Fruit fly (Drosophila melanogaster) whole organism, embryonic: Measurements from ENCODE around the gene CG44362.

Experiments used
- ATbp ChIP-seq: fragments of 200-800 bp; sonication (Bioruptor generic); optimal IDR thresholded peaks from 2 replicates; lab custom pipeline; 2017; ENCODE audit warnings: missing biosample characterization, mild to moderate bottlenecking, missing genetic modification characterization, missing genetic modification reagents
- Atf6 ChIP-seq: fragments of 200-800 bp; sonication (Bioruptor generic); IDR thresholded peaks from 2 replicates; pipeline ENCODE4 v1.3.6; 2022; ENCODE audit warnings: missing biosample characterization, missing genetic modification characterization
- Bteb2 ChIP-seq: fragments of 200-800 bp; sonication (Bioruptor generic); optimal IDR thresholded peaks from 2 replicates; lab custom pipeline; 2016; ENCODE audit warnings: missing biosample characterization, missing genetic modification characterization
- CG1024 ChIP-seq: fragments of 200-800 bp; sonication (Bioruptor generic); IDR thresholded peaks from 2 replicates; pipeline ENCODE4 v1.3.6; 2022; ENCODE audit warnings: missing biosample characterization, missing genetic modification characterization
- CG12219 ChIP-seq: fragments of 200-800 bp; sonication (Bioruptor generic); optimal IDR thresholded peaks from 3 replicates; lab custom pipeline; 2018; ENCODE audit warnings: missing biosample characterization, mild to moderate bottlenecking, missing genetic modification characterization
- CG12236 ChIP-seq: fragments of 200-800 bp; sonication (Bioruptor generic); optimal IDR thresholded peaks from 2 replicates; lab custom pipeline; 2016; ENCODE audit warnings: missing biosample characterization, missing genetic modification characterization
- CG13296 ChIP-seq: fragments of 200-800 bp; sonication (Bioruptor generic); optimal IDR thresholded peaks from 3 replicates; lab custom pipeline; 2018; ENCODE audit warnings: missing biosample characterization, mild to moderate bottlenecking, missing genetic modification characterization
- CG14014 ChIP-seq: fragments of 200-800 bp; sonication (Bioruptor generic); IDR thresholded peaks from 2 replicates; pipeline ENCODE4 v1.3.6; 2022; ENCODE audit warnings: missing biosample characterization, missing genetic modification characterization
- CG17829 ChIP-seq: fragments of 200-800 bp; optimal IDR thresholded peaks from 2 replicates; lab custom pipeline; 2019; ENCODE audit warnings: missing biosample characterization, mild to moderate bottlenecking, missing genetic modification characterization, moderate library complexity
- CG18764 ChIP-seq: fragments of 200-800 bp; sonication (Bioruptor generic); optimal IDR thresholded peaks from 3 replicates; lab custom pipeline; 2016; ENCODE audit warnings: missing biosample characterization, missing genetic modification characterization
- CG2202 ChIP-seq: fragments of 200-800 bp; sonication (Bioruptor generic); optimal IDR thresholded peaks from 2 replicates; lab custom pipeline; 2018; ENCODE audit warnings: missing biosample characterization, mild to moderate bottlenecking, missing genetic modification characterization
- CG2678 ChIP-seq: fragments of 200-800 bp; sonication (Bioruptor generic); optimal IDR thresholded peaks from 3 replicates; lab custom pipeline; 2019; ENCODE audit warnings: missing biosample characterization, mild to moderate bottlenecking, missing genetic modification characterization, moderate library complexity
- CG30431 ChIP-seq: fragments of 200-800 bp; sonication (Bioruptor generic); optimal IDR thresholded peaks from 2 replicates; lab custom pipeline; 2017; ENCODE audit warnings: missing biosample characterization, missing genetic modification characterization
- CG31224 ChIP-seq: fragments of 200-800 bp; sonication (Bioruptor generic); IDR thresholded peaks from 2 replicates; pipeline ENCODE4 v1.3.6; 2022; ENCODE audit warnings: missing biosample characterization, missing genetic modification characterization
- CG31441 ChIP-seq: fragments of 200-800 bp; sonication (Bioruptor generic); IDR thresholded peaks from 2 replicates; pipeline ENCODE4 v1.3.6; 2022; ENCODE audit warnings: missing biosample characterization, missing genetic modification characterization
- CG32532 ChIP-seq: fragments of 200-800 bp; sonication (Bioruptor generic); IDR thresholded peaks from 2 replicates; pipeline ENCODE4 v1.3.6; 2022; ENCODE audit warnings: missing biosample characterization, missing genetic modification characterization
- CG33557 ChIP-seq: fragments of 200-800 bp; sonication (Bioruptor generic); optimal IDR thresholded peaks from 2 replicates; lab custom pipeline; 2019; ENCODE audit warnings: missing biosample characterization, mild to moderate bottlenecking, missing genetic modification characterization, moderate library complexity
- CG34422 ChIP-seq: fragments of 200-800 bp; sonication (Bioruptor generic); IDR thresholded peaks from 3 replicates; pipeline ENCODE4 v1.3.6; 2022; ENCODE audit warnings: missing biosample characterization, missing genetic modification characterization
- CG4617 ChIP-seq: fragments of 200-800 bp; sonication (Bioruptor generic); optimal IDR thresholded peaks from 3 replicates; lab custom pipeline; 2016; ENCODE audit warnings: missing biosample characterization, missing genetic modification characterization, borderline replicate concordance
- CG4730 ChIP-seq: fragments of 200-800 bp; sonication (Bioruptor generic); IDR thresholded peaks from 2 replicates; pipeline ENCODE4 v1.3.6; 2022; ENCODE audit warnings: missing biosample characterization, missing genetic modification characterization
- CG8765 ChIP-seq: fragments of 200-800 bp; sonication (Bioruptor generic); IDR thresholded peaks from 2 replicates; pipeline ENCODE4 v1.3.6; 2022; ENCODE audit warnings: missing biosample characterization, missing genetic modification characterization
- CG9437 ChIP-seq: fragments of 200-800 bp; sonication (Bioruptor generic); optimal IDR thresholded peaks from 2 replicates; lab custom pipeline; 2018; ENCODE audit warnings: missing biosample characterization, mild to moderate bottlenecking, missing genetic modification characterization
- CG9932 ChIP-seq: fragments of 200-800 bp; sonication (Bioruptor generic); IDR thresholded peaks from 2 replicates; pipeline ENCODE4 v1.3.6; 2022; ENCODE audit warnings: missing biosample characterization, missing genetic modification characterization
- CHES-1-like ChIP-seq: fragments of 200-800 bp; sonication (Bioruptor generic); optimal IDR thresholded peaks from 2 replicates; lab custom pipeline; 2016; ENCODE audit warnings: missing biosample characterization, missing genetic modification characterization
- Fer3 ChIP-seq: fragments of 200-800 bp; sonication (Bioruptor generic); optimal IDR thresholded peaks from 2 replicates; lab custom pipeline; 2018; ENCODE audit warnings: missing biosample characterization, mild to moderate bottlenecking, missing genetic modification characterization, moderate library complexity
- Gug ChIP-seq: fragments of 200-800 bp; sonication (Bioruptor generic); IDR thresholded peaks from 4 replicates; pipeline ENCODE4 v1.3.6; 2022; ENCODE audit warnings: missing biosample characterization, missing genetic modification characterization
- HHEX ChIP-seq: fragments of 200-800 bp; sonication (Bioruptor generic); optimal IDR thresholded peaks from 3 replicates; lab custom pipeline; 2017; ENCODE audit warnings: missing biosample characterization, mild to moderate bottlenecking, missing genetic modification characterization, missing genetic modification reagents
- Hand ChIP-seq: fragments of 200-800 bp; sonication (Bioruptor generic); optimal IDR thresholded peaks from 2 replicates; lab custom pipeline; 2017; ENCODE audit warnings: mild to moderate bottlenecking, missing biosample characterization, missing genetic modification reagents, missing genetic modification characterization
- Hey ChIP-seq: fragments of 200-800 bp; sonication (Bioruptor generic); optimal IDR thresholded peaks from 3 replicates; lab custom pipeline; 2018; ENCODE audit warnings: missing biosample characterization, mild to moderate bottlenecking, missing genetic modification characterization
- HmgZ ChIP-seq: fragments of 200-800 bp; sonication (Bioruptor generic); optimal IDR thresholded peaks from 2 replicates; lab custom pipeline; 2018; ENCODE audit warnings: missing biosample characterization, mild to moderate bottlenecking, missing genetic modification characterization
- Lhr ChIP-seq: fragments of 200-800 bp; sonication (Bioruptor generic); optimal IDR thresholded peaks from 3 replicates; lab custom pipeline; 2017; ENCODE audit warnings: mild to moderate bottlenecking, missing biosample characterization, missing genetic modification reagents, missing genetic modification characterization
- Mrtf ChIP-seq: fragments of 200-800 bp; sonication (Bioruptor generic); IDR thresholded peaks from 3 replicates; pipeline ENCODE4 v1.3.6; 2022; ENCODE audit warnings: missing biosample characterization, missing genetic modification characterization
- Vsx1 ChIP-seq: fragments of 200-800 bp; sonication (Bioruptor generic); optimal IDR thresholded peaks from 2 replicates; lab custom pipeline; 2017; ENCODE audit warnings: missing biosample characterization, mild to moderate bottlenecking, missing genetic modification characterization, missing genetic modification reagents
- Xrp1 ChIP-seq: fragments of 200-800 bp; sonication (Bioruptor generic); IDR thresholded peaks from 2 replicates; pipeline ENCODE4 v1.3.6; 2022; ENCODE audit warnings: missing biosample characterization, missing genetic modification characterization
- al ChIP-seq: fragments of 200-800 bp; sonication (Bioruptor generic); IDR thresholded peaks from 2 replicates; pipeline ENCODE4 v1.3.6; 2022; ENCODE audit warnings: missing biosample characterization, missing genetic modification characterization
- amos ChIP-seq: fragments of 200-800 bp; sonication (Bioruptor generic); IDR thresholded peaks from 2 replicates; pipeline ENCODE4 v1.3.6; 2022; ENCODE audit warnings: missing biosample characterization, missing genetic modification characterization; ENCODE audit not compliant: partially characterized antibody
- bab2 ChIP-seq: fragments of 200-800 bp; sonication (Bioruptor generic); optimal IDR thresholded peaks from 2 replicates; lab custom pipeline; 2016; ENCODE audit warnings: missing biosample characterization, missing genetic modification characterization
- crol ChIP-seq: fragments of 200-800 bp; sonication (Bioruptor generic); IDR thresholded peaks from 2 replicates; pipeline ENCODE4 v1.3.6; 2022; ENCODE audit warnings: missing biosample characterization, missing genetic modification characterization
- ewg ChIP-seq: fragments of 200-800 bp; sonication (Bioruptor generic); optimal IDR thresholded peaks from 3 replicates; lab custom pipeline; 2017; ENCODE audit warnings: mild to moderate bottlenecking, missing biosample characterization, missing genetic modification reagents, missing genetic modification characterization
- gem ChIP-seq: fragments of 200-800 bp; sonication (Bioruptor generic); optimal IDR thresholded peaks from 2 replicates; lab custom pipeline; 2019; ENCODE audit warnings: missing biosample characterization, mild to moderate bottlenecking, missing genetic modification characterization, moderate library complexity
- gsb-n ChIP-seq: fragments of 200-800 bp; sonication (Bioruptor generic); optimal IDR thresholded peaks from 3 replicates; lab custom pipeline; 2018; ENCODE audit warnings: missing biosample characterization, mild to moderate bottlenecking, missing genetic modification characterization
- kay ChIP-seq: fragments of 200-800 bp; sonication (Bioruptor generic); optimal IDR thresholded peaks from 2 replicates; lab custom pipeline; 2016; ENCODE audit warnings: missing biosample characterization, missing genetic modification characterization
- kni ChIP-seq: fragments of 200-800 bp; sonication (Bioruptor generic); optimal IDR thresholded peaks from 3 replicates; lab custom pipeline; 2017; ENCODE audit warnings: mild to moderate bottlenecking, missing biosample characterization, missing genetic modification reagents, missing genetic modification characterization
- lbe ChIP-seq: fragments of 200-800 bp; sonication (Bioruptor generic); optimal IDR thresholded peaks from 2 replicates; lab custom pipeline; 2016; ENCODE audit warnings: missing biosample characterization, mild to moderate bottlenecking, missing genetic modification characterization
- lov ChIP-seq, 2 experiments: fragments of 200-800 bp in 1 of 2; fragments of >200 bp in 1 of 2; sonication (Bioruptor generic) in 1 of 2; IDR thresholded peaks in 1 of 2; optimal IDR thresholded peaks in 1 of 2; 2 replicates in 1 of 2; 3 replicates in 1 of 2; pipeline versions ENCODE4 v1.3.6 to Lab custom; 2017 to 2022; ENCODE audit warnings: missing biosample characterization in 1 of 2, missing genetic modification characterization in 1 of 2
- otp ChIP-seq: fragments of 200-800 bp; sonication (Bioruptor generic); IDR thresholded peaks from 3 replicates; pipeline ENCODE4, ENCODE4 v1.3.6; 2022; ENCODE audit warnings: missing biosample characterization, missing genetic modification characterization
- schlank ChIP-seq: fragments of 200-800 bp; sonication (Bioruptor generic); optimal IDR thresholded peaks from 2 replicates; lab custom pipeline; 2018; ENCODE audit warnings: missing biosample characterization, mild to moderate bottlenecking, missing genetic modification characterization
- scrt ChIP-seq: fragments of 200-800 bp; sonication (Bioruptor generic); optimal IDR thresholded peaks from 2 replicates; lab custom pipeline; 2018; ENCODE audit warnings: missing biosample characterization, mild to moderate bottlenecking, missing genetic modification characterization, moderate library complexity
- sens-2 ChIP-seq: fragments of 200-800 bp; sonication (Bioruptor generic); IDR thresholded peaks from 2 replicates; pipeline ENCODE4 v1.3.6; 2022; ENCODE audit warnings: missing biosample characterization, missing genetic modification characterization
- vvl ChIP-seq: fragments of 200-800 bp; sonication (Bioruptor generic); IDR thresholded peaks from 2 replicates; pipeline ENCODE4 v1.3.6; 2022; ENCODE audit warnings: missing biosample characterization, missing genetic modification characterization
- z ChIP-seq: fragments of 200-800 bp; sonication (Bioruptor generic); IDR thresholded peaks from 3 replicates; pipeline ENCODE4 v1.3.6; 2022; ENCODE audit warnings: missing biosample characterization, missing genetic modification characterization

The CG44362 gene

DNA sequence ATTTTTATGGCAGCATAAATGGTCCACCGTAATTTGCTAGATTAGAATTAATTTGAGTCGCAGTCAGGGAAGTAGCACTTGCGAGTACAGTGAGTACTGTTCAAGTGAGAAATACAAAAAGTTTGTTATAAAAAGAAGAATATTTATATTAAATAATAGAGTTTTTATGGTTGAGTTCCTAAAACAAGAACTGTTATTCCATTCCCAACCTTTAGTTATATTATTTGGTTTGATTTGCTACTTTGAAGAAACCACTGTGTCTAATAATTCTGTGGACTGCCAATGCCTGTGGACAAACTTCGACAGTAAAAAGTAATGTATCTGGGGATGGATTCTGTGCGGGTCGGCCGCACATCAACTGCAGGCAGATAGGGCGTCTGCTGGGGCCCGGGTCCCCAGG lies 29.5 kb upstream of the CG44362 start (continued):
- no peak for TF ChIP-seq Gug (GFP tag; lab: Robert Waterston, UW)
- no peak for TF ChIP-seq Bteb2 (GFP tag; lab: Kevin White, UChicago)
- no peak for TF ChIP-seq Lhr (GFP tag; lab: Kevin White, UChicago)
- no peak for TF ChIP-seq otp (GFP tag; lab: Robert Waterston, UW)
- peak; percentile 36; the same call in 1 of the 2 replicates for TF ChIP-seq CG14014 (GFP tag; lab: Robert Waterston, UW)
- no peak for TF ChIP-seq CHES-1-like (GFP tag; lab: Kevin White, UChicago)
- TF ChIP-seq bab2 (GFP tag; lab: Kevin White, UChicago) = no peak
- TF ChIP-seq gsb-n (tag; lab: Kevin White, UChicago) = no peak
- TF ChIP-seq CG1024 = no peak
- TF ChIP-seq kay (GFP tag; lab: Kevin White, UChicago) = no peak
- no peak for TF ChIP-seq CG4617 (GFP tag; lab: Kevin White, UChicago)
- TF ChIP-seq Hey (tag; lab: Kevin White, UChicago) = no peak
- TF ChIP-seq HmgZ (tag; lab: Kevin White, UChicago) = no peak
- TF ChIP-seq vvl (GFP tag; lab: Robert Waterston, UW) = peak; percentile 21
- TF ChIP-seq crol = no peak
- TF ChIP-seq CG13296 (GFP tag; lab: Kevin White, UChicago) = no peak
- TF ChIP-seq lbe (GFP tag; lab: Kevin White, UChicago) = no peak
- no peak for TF ChIP-seq sens-2 (GFP tag; lab: Robert Waterston, UW)
- TF ChIP-seq al = 0 out of 2 replicates have a peak, but pooled peaks have one; percentile 9
- no peak for TF ChIP-seq CG12219
- TF ChIP-seq CG9932 (GFP tag; lab: Robert Waterston, UW) = peak; percentile 36
- no peak for TF ChIP-seq Fer3 (tag; lab: Kevin White, UChicago)
- TF ChIP-seq CG2202 (tag; lab: Kevin White, UChicago) = no peak
- peak; percentile 28; the same call in 1 of the 2 replicates for TF ChIP-seq CG31441 (GFP tag; lab: Robert Waterston, UW)
- TF ChIP-seq Atf6 = peak; percentile 67
- TF ChIP-seq CG12236 (GFP tag; lab: Kevin White, UChicago) = no peak
- no peak for TF ChIP-seq CG9437 (GFP tag; lab: Kevin White, UChicago)
- no peak for TF ChIP-seq CG8765 (GFP tag; lab: Robert Waterston, UW)
- no peak for TF ChIP-seq scrt
- TF ChIP-seq CG30431 = no peak
- no peak for TF ChIP-seq ewg (GFP tag; lab: Kevin White, UChicago)
- TF ChIP-seq CG33557 = no peak
- peak; percentile 2 for TF ChIP-seq Hand (GFP tag; lab: Kevin White, UChicago)
- TF ChIP-seq ATbp (GFP tag; lab: Kevin White, UChicago) = no peak
- TF ChIP-seq Vsx1 (GFP tag; lab: Kevin White, UChicago) = no peak
- TF ChIP-seq Mrtf (GFP tag; lab: Robert Waterston, UW) = no peak
- peak; percentile 43 for TF ChIP-seq gem (tag; lab: Kevin White, UChicago)
- no peak for TF ChIP-seq CG34422 (GFP tag; lab: Robert Waterston, UW)
- TF ChIP-seq lov (optimal IDR thresholded peaks at IDR 0.05; lab: Kevin White, UChicago) = no peak
- no peak for TF ChIP-seq lov (GFP tag; IDR thresholded peaks at IDR 0.05; lab: Robert Waterston, UW)
- peak; percentile 69 for TF ChIP-seq CG2678 (tag; lab: Kevin White, UChicago)
- TF ChIP-seq kni (GFP tag; lab: Kevin White, UChicago) = no peak
- peak; percentile 16; the same call in 1 of the 2 replicates for TF ChIP-seq CG31224
- TF ChIP-seq CG17829 (tag; lab: Kevin White, UChicago) = peak; percentile 29
- no peak for TF ChIP-seq schlank (tag; lab: Kevin White, UChicago)
- TF ChIP-seq CG32532 (GFP tag; lab: Robert Waterston, UW) = no peak; the same call in 1 of the 2 replicates
- TF ChIP-seq amos (GFP tag; lab: Robert Waterston, UW) = no peak
- no peak for TF ChIP-seq z (GFP tag; lab: Robert Waterston, UW)
- TF ChIP-seq CG18764 (GFP tag; lab: Kevin White, UChicago) = no peak
- no peak for TF ChIP-seq HHEX (GFP tag; lab: Kevin White, UChicago)
- no peak; the same call in 1 of the 2 replicates for TF ChIP-seq CG4730 (GFP tag; lab: Robert Waterston, UW)
- peak; percentile 62 for TF ChIP-seq Xrp1 (GFP tag; lab: Robert Waterston, UW)
